Worm (Caenorhabditis elegans): ENCODE results near the gene tric-1B.2.

Gene tric-1B.2

DNA sequence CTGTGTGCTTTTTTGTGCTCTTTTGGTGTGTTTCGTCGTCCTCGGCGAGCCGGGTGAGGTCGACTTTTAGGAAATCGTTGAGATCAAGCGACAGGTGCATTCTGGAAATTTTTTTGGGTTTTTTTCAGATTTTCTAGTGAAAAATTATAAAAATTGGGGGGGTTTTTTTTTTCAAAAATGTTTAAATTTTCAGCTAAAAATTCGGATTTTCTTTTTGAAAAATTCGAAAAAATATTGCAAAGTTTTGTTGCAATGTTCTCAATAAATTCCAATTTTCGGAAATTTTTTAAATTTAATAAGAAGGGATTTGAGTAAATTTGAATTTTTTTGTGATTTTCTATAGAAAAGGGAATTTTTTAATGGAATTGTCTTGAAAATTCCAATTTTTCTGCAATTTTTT lies 4.2 kb downstream of the tric-1B.2 start, which contains the start of gene Y57A10A.27:
Gene Y57A10A.27, minus strand, starts transcription at position 101 of the 400 bp plus-strand sequence.
- no peak for TF ChIP-seq ceh-9 (tag; optimal IDR thresholded peaks at IDR 0.05)
- TF ChIP-seq mml-1 (tag; optimal IDR thresholded peaks at IDR 0.05): no peak
- TF ChIP-seq aly-2 (tag; optimal IDR thresholded peaks at IDR 0.05): no peak
- no peak for TF ChIP-seq nhr-12 (tag; optimal IDR thresholded peaks at IDR 0.05)

DNA sequence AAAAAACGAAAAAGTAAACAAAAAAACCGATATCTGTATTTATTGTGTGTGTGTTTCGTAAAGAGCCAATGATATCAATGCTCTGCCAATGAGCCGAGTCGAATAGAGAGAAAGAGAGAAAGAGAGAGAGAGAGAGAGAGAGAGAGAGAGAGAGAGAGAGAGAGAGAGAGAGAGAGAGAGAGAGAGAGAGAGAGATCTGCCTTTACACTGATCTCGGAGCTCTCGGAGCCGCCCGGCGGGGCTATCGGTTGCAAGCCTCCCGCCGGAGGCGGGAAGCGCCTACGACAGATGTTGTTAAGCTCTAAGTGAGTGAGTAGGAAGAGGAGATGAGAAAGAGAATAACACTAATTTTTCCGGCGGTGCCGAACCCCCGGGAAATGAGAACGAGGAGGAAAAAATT lies 10.3 kb downstream of the tric-1B.2 start:
- TF ChIP-seq sea-2 (GFP tag; optimal IDR thresholded peaks at IDR 0.05): no peak
- peak; percentile 39 for TF ChIP-seq nfya-1 (tag; optimal IDR thresholded peaks at IDR 0.05; ENCODE audit: insufficient read depth)

DNA sequence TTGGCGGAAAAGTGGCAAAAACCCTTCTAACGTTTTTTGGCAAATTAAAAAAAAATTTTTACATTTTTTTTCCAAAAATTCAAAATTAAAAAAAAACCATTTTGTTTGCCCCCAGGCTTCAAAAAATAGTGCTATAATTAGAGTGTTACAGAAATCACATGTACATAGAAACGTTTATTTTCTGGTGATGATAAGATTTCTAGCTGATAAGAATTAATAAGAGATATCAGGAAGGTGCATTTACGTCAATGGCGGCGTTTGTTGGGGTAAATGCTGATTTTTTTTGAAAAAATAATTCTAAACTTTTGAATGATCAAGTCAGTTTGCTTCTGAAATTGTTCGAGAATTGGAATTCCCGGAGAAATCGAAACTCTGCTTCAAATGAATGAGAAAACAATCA lies 12.4 kb downstream of the tric-1B.2 start:
- TF ChIP-seq egl-27 (tag; optimal IDR thresholded peaks at IDR 0.05) (no peak), unc-62 (GFP tag; optimal IDR thresholded peaks at IDR 0.05) (no peak), ztf-11 (tag; optimal IDR thresholded peaks at IDR 0.05) (no peak), ceh-16 (tag; optimal IDR thresholded peaks at IDR 0.05) (no peak), ceh-28 (tag; optimal IDR thresholded peaks at IDR 0.05) (no peak), elt-2 (tag; optimal IDR thresholded peaks at IDR 0.05) (peak; percentile 55)

- TF ChIP-seq lin-15B (tag; optimal IDR thresholded peaks at IDR 0.05) (no peak), hmg-11 (tag; optimal IDR thresholded peaks at IDR 0.05) (no peak), egl-27 (tag; optimal IDR thresholded peaks at IDR 0.05) (no peak), nhr-23 (tag; optimal IDR thresholded peaks at IDR 0.05) (no peak), sea-2 (GFP tag; optimal IDR thresholded peaks at IDR 0.05) (no peak), elt-2 (tag; optimal IDR thresholded peaks at IDR 0.05) (no peak), ceh-82 (tag; optimal IDR thresholded peaks at IDR 0.05) (no peak)
Observed at ce11 chrII:12266145-12266544, 13.0 kb downstream of the tric-1B.2 start, which contains the start of gene tric-1B.1. Gene tric-1B.1, minus strand, starts transcription at chrII:12266245.

DNA sequence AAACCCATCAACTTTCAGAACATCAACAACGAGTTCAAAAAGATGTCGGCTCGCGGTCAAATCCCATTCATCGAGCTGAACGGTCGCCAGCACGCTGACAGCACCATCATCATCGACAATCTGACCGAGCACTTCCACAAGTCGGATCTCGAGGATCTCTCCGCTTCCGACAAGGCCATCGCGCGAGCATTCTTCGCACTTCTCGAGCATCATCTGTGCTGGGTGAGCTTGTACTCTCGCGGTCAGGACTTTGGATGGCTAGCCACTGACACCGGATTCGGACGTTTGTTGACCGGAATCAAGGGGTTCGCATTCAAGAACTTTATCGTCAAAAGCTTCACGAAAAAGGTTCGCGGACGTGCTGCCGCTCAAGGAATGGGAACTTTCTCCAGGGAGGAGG lies 14.3 kb downstream of the tric-1B.2 start:
- TF ChIP-seq ceh-16 (tag; optimal IDR thresholded peaks at IDR 0.05): no peak
- TF ChIP-seq daf-12 (tag; optimal IDR thresholded peaks at IDR 0.05): no peak
- TF ChIP-seq lin-39 (tag; optimal IDR thresholded peaks at IDR 0.05): no peak

DNA sequence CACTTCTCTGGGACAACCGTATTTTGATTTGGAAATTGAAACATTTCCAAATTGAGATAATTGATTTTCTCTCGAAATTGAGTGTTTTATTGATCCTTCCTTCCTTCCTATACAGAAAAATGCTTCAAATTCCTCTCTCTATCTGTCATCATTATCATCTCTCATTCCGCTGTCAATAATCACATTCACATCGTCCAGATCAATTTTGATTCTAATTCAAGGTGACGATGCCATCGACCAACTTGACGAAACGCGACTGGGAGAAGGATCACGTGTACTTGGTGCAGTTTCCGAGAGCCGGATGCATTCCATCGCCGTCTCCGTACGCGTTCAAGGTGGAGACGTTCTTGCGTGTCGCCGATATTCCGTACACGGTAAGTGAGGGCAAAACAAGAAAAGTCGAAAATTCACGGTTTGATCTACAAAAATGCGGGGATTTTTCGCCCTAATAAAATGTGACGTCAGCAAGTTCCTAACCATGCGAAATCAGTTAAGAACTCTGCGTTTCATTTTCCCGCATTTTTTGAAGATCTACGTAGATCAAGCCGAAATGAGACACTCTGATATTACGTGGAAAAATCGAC lies 15.1 kb downstream of the tric-1B.2 start, which contains the start of gene faxc-1:
Gene faxc-1, plus strand, starts transcription at position 222 of the 584 bp plus-strand sequence.
- TF ChIP-seq egl-5 (tag; optimal IDR thresholded peaks at IDR 0.05) (no peak), unc-62 (GFP tag; optimal IDR thresholded peaks at IDR 0.05) (peak; percentile 12), nhr-25 (tag; optimal IDR thresholded peaks at IDR 0.05) (peak; percentile 22)

DNA sequence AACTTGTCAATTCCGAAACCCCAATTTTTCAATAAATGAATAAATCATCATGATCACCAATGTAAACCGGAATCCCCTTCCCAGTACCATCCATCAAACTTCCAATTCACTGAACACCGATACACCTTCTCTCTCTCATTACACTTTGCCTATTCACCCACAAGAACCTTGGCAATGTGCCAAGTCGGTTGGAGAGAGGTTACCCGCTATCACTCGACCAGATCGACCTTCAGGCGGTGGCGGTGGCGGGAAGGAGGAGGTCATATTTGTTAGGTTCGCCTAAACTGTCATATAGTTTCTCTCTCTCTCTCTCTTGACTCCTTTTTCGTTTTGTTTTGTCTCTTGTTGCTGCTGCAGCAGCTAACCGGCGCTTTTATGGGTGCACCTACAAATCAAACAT lies 16.6 kb downstream of the tric-1B.2 start:
- no peak for TF ChIP-seq ceh-28 (tag; optimal IDR thresholded peaks at IDR 0.05)
- TF ChIP-seq lin-15B (tag; optimal IDR thresholded peaks at IDR 0.05): no peak
- TF ChIP-seq eor-1 (tag; optimal IDR thresholded peaks at IDR 0.05): no peak
- TF ChIP-seq elt-2 (tag; optimal IDR thresholded peaks at IDR 0.05): no peak
- TF ChIP-seq ZK546.5 (tag; optimal IDR thresholded peaks at IDR 0.05): no peak
- peak; percentile 15 for TF ChIP-seq hmg-11 (tag; optimal IDR thresholded peaks at IDR 0.05)
- peak; percentile 10 for TF ChIP-seq unc-62 (GFP tag; optimal IDR thresholded peaks at IDR 0.05)
- TF ChIP-seq egl-5 (tag; optimal IDR thresholded peaks at IDR 0.05): no peak
- no peak for TF ChIP-seq nhr-237 (tag; optimal IDR thresholded peaks at IDR 0.05)
- no peak for TF ChIP-seq ztf-4 (tag; optimal IDR thresholded peaks at IDR 0.05)
- TF ChIP-seq nhr-25 (tag; optimal IDR thresholded peaks at IDR 0.05): peak; percentile 99
- TF ChIP-seq elt-3 (tag; optimal IDR thresholded peaks at IDR 0.05): peak in 1 of 3 experiments; percentile 34
- no peak for TF ChIP-seq snpc-4 (tag; optimal IDR thresholded peaks at IDR 0.05)
- TF ChIP-seq fkh-10 (GFP tag; optimal IDR thresholded peaks at IDR 0.05): no peak
- no peak for TF ChIP-seq tbx-2 (tag; optimal IDR thresholded peaks at IDR 0.05)
- TF ChIP-seq elt-1 (tag; optimal IDR thresholded peaks at IDR 0.05): peak; percentile 65
- TF ChIP-seq nhr-76 (tag; optimal IDR thresholded peaks at IDR 0.05): no peak
- TF ChIP-seq mml-1 (tag; optimal IDR thresholded peaks at IDR 0.05): no peak
- TF ChIP-seq ztf-11 (tag; optimal IDR thresholded peaks at IDR 0.05): no peak
- TF ChIP-seq nhr-11 (tag; optimal IDR thresholded peaks at IDR 0.05): no peak
- TF ChIP-seq skn-1 (tag; optimal IDR thresholded peaks at IDR 0.05): no peak
- no peak for TF ChIP-seq aly-2 (tag; optimal IDR thresholded peaks at IDR 0.05)
- no peak for TF ChIP-seq egl-27 (tag; optimal IDR thresholded peaks at IDR 0.05)
- no peak for TF ChIP-seq zag-1 (tag; optimal IDR thresholded peaks at IDR 0.05)
- no peak for TF ChIP-seq nhr-67 (tag; optimal IDR thresholded peaks at IDR 0.05)
- TF ChIP-seq jun-1 (tag; optimal IDR thresholded peaks at IDR 0.05): no peak
- TF ChIP-seq nfya-1 (tag; optimal IDR thresholded peaks at IDR 0.05; ENCODE audit: insufficient read depth): no peak
- TF ChIP-seq nhr-23 (tag; optimal IDR thresholded peaks at IDR 0.05): peak; percentile 63
- TF ChIP-seq R02D3.7 (tag; optimal IDR thresholded peaks at IDR 0.05): no peak
